Fruit fly (Drosophila melanogaster): ENCODE measurements around the gene CG14315.
A peak's percentile ranks its signal among the peaks of the same experiment; 100 is the strongest.

CG14315 gene

DNA sequence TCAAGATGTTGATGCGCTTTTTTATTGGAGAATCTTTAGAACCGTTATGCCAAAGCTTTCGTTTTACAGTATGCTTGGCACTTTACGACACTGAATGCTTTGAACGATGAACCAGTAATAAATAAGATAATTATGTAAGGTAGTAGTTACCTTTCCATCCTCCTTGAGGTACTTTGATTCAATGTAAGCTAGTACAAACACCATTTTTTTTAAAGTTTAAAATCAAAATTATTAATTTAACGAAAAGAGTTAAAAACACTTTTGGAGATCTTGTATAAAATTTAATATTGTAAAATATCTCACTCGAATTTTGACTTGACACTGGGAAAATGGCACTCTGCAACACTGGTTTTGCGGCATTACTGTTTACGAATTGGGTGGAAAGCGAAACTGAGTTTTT is 26.9 kb downstream of the CG14315 start, which contains the start of the genes Arp5 and CG7208 (continued):
- no peak for TF ChIP-seq grn (GFP tag; optimal IDR thresholded peaks at IDR 0.05)
- peak; percentile 59 for TF ChIP-seq CG10147 (GFP tag; optimal IDR thresholded peaks at IDR 0.05)
- TF ChIP-seq row (GFP tag; IDR thresholded peaks at IDR 0.05): peak; percentile 84
- TF ChIP-seq usp (GFP tag; optimal IDR thresholded peaks at IDR 0.05): no peak
- no peak for TF ChIP-seq fd102C (GFP tag; optimal IDR thresholded peaks at IDR 0.05)
- peak; percentile 35; the same call in 1 of the 2 replicates for TF ChIP-seq CG31224 (GFP tag; IDR thresholded peaks at IDR 0.05)
- no peak for TF ChIP-seq gem (tag; optimal IDR thresholded peaks at IDR 0.05)
- peak; percentile 62 for TF ChIP-seq sisA (GFP tag; IDR thresholded peaks at IDR 0.05)
- no peak for TF ChIP-seq CG8359 (GFP tag; optimal IDR thresholded peaks at IDR 0.05; ENCODE audit: borderline replicate concordance)
- TF ChIP-seq fru (optimal IDR thresholded peaks at IDR 0.05): no peak
- no peak for TF ChIP-seq CG12236 (GFP tag; optimal IDR thresholded peaks at IDR 0.05)
- peak; percentile 57 for TF ChIP-seq gsb-n (tag; optimal IDR thresholded peaks at IDR 0.05)
- TF ChIP-seq Elba2 (GFP tag; optimal IDR thresholded peaks at IDR 0.05): peak; percentile 29
- no peak for TF ChIP-seq CG12071 (GFP tag; optimal IDR thresholded peaks at IDR 0.05)
- peak; percentile 61; the same call in 1 of the 2 replicates for TF ChIP-seq lmd (GFP tag; IDR thresholded peaks at IDR 0.05)
- TF ChIP-seq Ada2b (GFP tag; IDR thresholded peaks at IDR 0.05): peak; percentile 36; the same call in 1 of the 2 replicates
- 0 out of 3 replicates have a peak, but pooled peaks have one; percentile 19 for TF ChIP-seq croc (GFP tag; conservative IDR thresholded peaks at IDR 0.05)
- TF ChIP-seq rib (GFP tag; IDR thresholded peaks at IDR 0.05): no peak
- peak; percentile 59 for TF ChIP-seq CG13287 (GFP tag; IDR thresholded peaks at IDR 0.05; ENCODE audit: partially characterized antibody)
- no peak for TF ChIP-seq CG15011 (GFP tag; optimal IDR thresholded peaks at IDR 0.05)
- TF ChIP-seq eve (GFP tag; optimal IDR thresholded peaks at IDR 0.05): no peak
- TF ChIP-seq Oaz (GFP tag; IDR thresholded peaks at IDR 0.05): no peak
- TF ChIP-seq CG10959 (GFP tag; IDR thresholded peaks at IDR 0.05): no peak
- no peak for TF ChIP-seq CG11398 (GFP tag; optimal IDR thresholded peaks at IDR 0.05)
- TF ChIP-seq twi (tag; optimal IDR thresholded peaks at IDR 0.05): peak; percentile 37
- no peak for TF ChIP-seq otp (GFP tag; IDR thresholded peaks at IDR 0.05)
- peak; percentile 53 for TF ChIP-seq YL-1 (GFP tag; optimal IDR thresholded peaks at IDR 0.05)
- TF ChIP-seq CG1792 (GFP tag; optimal IDR thresholded peaks at IDR 0.05): peak; percentile 4
- TF ChIP-seq p53 (GFP tag; optimal IDR thresholded peaks at IDR 0.05): no peak
- peak; percentile 52 for TF ChIP-seq Nf-YB (GFP tag; optimal IDR thresholded peaks at IDR 0.05)
- TF ChIP-seq CG7372 (GFP tag; IDR thresholded peaks at IDR 0.05): peak; percentile 66
- peak; percentile 62 for TF ChIP-seq fu2 (GFP tag; optimal IDR thresholded peaks at IDR 0.05)
- peak; percentile 76 for TF ChIP-seq sug (tag; optimal IDR thresholded peaks at IDR 0.05)
- TF ChIP-seq eyg (GFP tag; optimal IDR thresholded peaks at IDR 0.05): no peak
- peak; percentile 84 for TF ChIP-seq CG30403 (GFP tag; optimal IDR thresholded peaks at IDR 0.05)
- TF ChIP-seq luna (GFP tag; optimal IDR thresholded peaks at IDR 0.05): peak; percentile 51
- TF ChIP-seq CG30020 (tag; optimal IDR thresholded peaks at IDR 0.05): no peak
- no peak for TF ChIP-seq Eip74EF (GFP tag; optimal IDR thresholded peaks at IDR 0.05)
- TF ChIP-seq org-1 (GFP tag; optimal IDR thresholded peaks at IDR 0.05): no peak
- peak; percentile 70 for TF ChIP-seq CG13624 (GFP tag; optimal IDR thresholded peaks at IDR 0.05)
- peak; percentile 80 for TF ChIP-seq pho (GFP tag; optimal IDR thresholded peaks at IDR 0.05)
- peak; percentile 67 for TF ChIP-seq CG17361 (GFP tag; IDR thresholded peaks at IDR 0.05)
- TF ChIP-seq Sry-β (GFP tag; optimal IDR thresholded peaks at IDR 0.05): peak; percentile 73
- TF ChIP-seq CHES-1-like (GFP tag; optimal IDR thresholded peaks at IDR 0.05): peak; percentile 66
- peak; percentile 45 for TF ChIP-seq nerfin-1 (tag; optimal IDR thresholded peaks at IDR 0.05)
- TF ChIP-seq CG2678 (tag; optimal IDR thresholded peaks at IDR 0.05): no peak
- TF ChIP-seq hkb (optimal IDR thresholded peaks at IDR 0.05): no peak
- peak; percentile 62 for TF ChIP-seq hkb (GFP tag; IDR thresholded peaks at IDR 0.05)
- TF ChIP-seq E2f1 (GFP tag; IDR thresholded peaks at IDR 0.05): 0 out of 2 replicates have a peak, but pooled peaks have one; percentile 30
- TF ChIP-seq Gug (GFP tag; IDR thresholded peaks at IDR 0.05): peak; percentile 50; the same call in 2 of the 4 replicates
- peak; percentile 8 for TF ChIP-seq her (GFP tag; optimal IDR thresholded peaks at IDR 0.05)
- TF ChIP-seq CG18011 (GFP tag; optimal IDR thresholded peaks at IDR 0.05): peak; percentile 54

All from whole organism, embryonic.